Worm (Caenorhabditis elegans) whole organism, mixed stage, embryonic: ENCODE results near the gene col-106.

Experiments used
- elt-3 ChIP-seq: fragments of 150-350 bp; optimal IDR thresholded peaks from 2 replicates; lab custom pipeline; 2014; ENCODE audit warnings: missing biosample characterization, missing genetic modification characterization
- lin-13 ChIP-seq: fragments of 150-350 bp; optimal IDR thresholded peaks from 2 replicates; lab custom pipeline; 2014; ENCODE audit warnings: missing biosample characterization, missing genetic modification characterization
- nhr-12 ChIP-seq: fragments of 150-350 bp; optimal IDR thresholded peaks from 2 replicates; lab custom pipeline; 2014; ENCODE audit warnings: missing biosample characterization, missing genetic modification characterization
- nhr-237 ChIP-seq: fragments of 150-350 bp; optimal IDR thresholded peaks from 2 replicates; lab custom pipeline; 2014; ENCODE audit warnings: missing biosample characterization, missing genetic modification characterization

- TF ChIP-seq elt-3 (tag; lab: Kevin White, UChicago) = no peak
- no peak for TF ChIP-seq lin-13 (tag; lab: Kevin White, UChicago)
- TF ChIP-seq nhr-237 (tag; lab: Kevin White, UChicago) = no peak
- TF ChIP-seq nhr-12 (tag; lab: Kevin White, UChicago) = no peak
These were observed 877 bp upstream of the col-106 start for ce11 chrIV:1461463-1461862.
